Fruit fly (Drosophila melanogaster) whole organism, prepupa: Measurements from ENCODE around the gene CG34462.

Source experiments
- CG8319 ChIP-seq: fragments of 200-800 bp; sonication (Bioruptor generic); optimal IDR thresholded peaks from 3 replicates; lab custom pipeline; 2016; ENCODE audit warnings: missing biosample characterization, missing genetic modification characterization
- Hr38 ChIP-seq: sonication (Bioruptor generic); optimal IDR thresholded peaks from 2 replicates; lab custom pipeline; 2016; ENCODE audit warnings: missing biosample characterization, missing genetic modification characterization
- Sox102F ChIP-seq: fragments of 200-800 bp; sonication (Bioruptor generic); optimal IDR thresholded peaks from 2 replicates; lab custom pipeline; 2016; ENCODE audit warnings: missing biosample characterization, mild to moderate bottlenecking, missing genetic modification characterization

- TF ChIP-seq CG8319 (GFP tag; lab: Kevin White, UChicago) (no peak), Sox102F (peak; percentile 0), Hr38 (GFP tag; lab: Kevin White, UChicago) (no peak)
These were observed 41.1 kb downstream of the CG34462 start for dm6 chr3L:8369456-8369855.
